Worm (Caenorhabditis elegans) whole organism, late embryonic: ENCODE data around the gene slc-17.4.

ENCODE experiments used
- C38D4.7 ChIP-seq: fragments of 200-800 bp; sonication (Bioruptor generic); optimal IDR thresholded peaks from 2 replicates; lab custom pipeline; 2018; ENCODE audit warnings: mild to moderate bottlenecking, missing genetic modification characterization, moderate library complexity, missing compliant biosample characterization
- F13H6.1 ChIP-seq: sonication (generic microtip); optimal IDR thresholded peaks from 2 replicates; lab custom pipeline; 2016; ENCODE audit warnings: missing genetic modification characterization, missing compliant biosample characterization
- K02D7.2 ChIP-seq: sonication (generic microtip); optimal IDR thresholded peaks from 2 replicates; lab custom pipeline; 2017; ENCODE audit warnings: mild to moderate bottlenecking, missing genetic modification characterization, missing compliant biosample characterization
- Y22D7AL.16 ChIP-seq: sonication (generic microtip); optimal IDR thresholded peaks from 2 replicates; lab custom pipeline; 2016; ENCODE audit warnings: missing genetic modification characterization, missing compliant biosample characterization
- ceh-14 ChIP-seq: sonication (generic microtip); optimal IDR thresholded peaks from 2 replicates; lab custom pipeline; 2016; ENCODE audit warnings: missing genotype, missing genetic modification characterization, missing compliant biosample characterization
- ceh-18 ChIP-seq: sonication (generic microtip); optimal IDR thresholded peaks from 2 replicates; lab custom pipeline; 2016; ENCODE audit warnings: missing genetic modification characterization, missing compliant biosample characterization
- ceh-24 ChIP-seq: sonication (generic microtip); optimal IDR thresholded peaks from 2 replicates; lab custom pipeline; 2016; ENCODE audit warnings: mild to moderate bottlenecking, missing genetic modification characterization, missing compliant biosample characterization
- ceh-30 ChIP-seq: fragments of 150-350 bp; optimal IDR thresholded peaks from 2 replicates; lab custom pipeline; 2014; ENCODE audit warnings: missing biosample characterization, missing genetic modification characterization
- che-1 ChIP-seq: sonication (generic microtip); optimal IDR thresholded peaks from 2 replicates; lab custom pipeline; 2016; ENCODE audit warnings: mild to moderate bottlenecking, missing genetic modification characterization, missing compliant biosample characterization
- dve-1 ChIP-seq: sonication (generic microtip); optimal IDR thresholded peaks from 2 replicates; lab custom pipeline; 2017; ENCODE audit warnings: antibody characterized with exemption, mild to moderate bottlenecking, missing genetic modification characterization, missing compliant biosample characterization
- elt-2 ChIP-seq: sonication (generic microtip); optimal IDR thresholded peaks from 2 replicates; lab custom pipeline; 2016; ENCODE audit warnings: missing genetic modification reagents, missing genetic modification characterization, missing compliant biosample characterization
- elt-4 ChIP-seq: sonication (generic microtip); optimal IDR thresholded peaks from 2 replicates; lab custom pipeline; 2016; ENCODE audit warnings: missing genetic modification characterization, missing compliant biosample characterization
- ets-4 ChIP-seq: sonication (generic microtip); optimal IDR thresholded peaks from 2 replicates; lab custom pipeline; 2016; ENCODE audit warnings: missing genetic modification characterization, missing compliant biosample characterization
- fkh-10 ChIP-seq: fragments of 150-350 bp; optimal IDR thresholded peaks from 2 replicates; lab custom pipeline; 2014; ENCODE audit warnings: missing biosample characterization, missing genetic modification reagents, missing genetic modification characterization
- hlh-13 ChIP-seq: fragments of 200-800 bp; sonication (Bioruptor generic); optimal IDR thresholded peaks from 2 replicates; lab custom pipeline; 2018; ENCODE audit warnings: mild to moderate bottlenecking, missing genetic modification characterization, missing compliant biosample characterization
- hlh-30 ChIP-seq: sonication (generic microtip); optimal IDR thresholded peaks from 2 replicates; lab custom pipeline; 2017; ENCODE audit warnings: antibody characterized with exemption, missing genetic modification characterization, missing compliant biosample characterization; ENCODE audit not compliant: insufficient read depth
- hlh-6 ChIP-seq: sonication (generic microtip); optimal IDR thresholded peaks from 2 replicates; lab custom pipeline; 2016; ENCODE audit warnings: missing genotype, missing genetic modification characterization, missing compliant biosample characterization
- madf-2 ChIP-seq: sonication (generic microtip); optimal IDR thresholded peaks from 2 replicates; lab custom pipeline; 2017; ENCODE audit warnings: missing genetic modification characterization, missing compliant biosample characterization
- mec-3 ChIP-seq: sonication (generic microtip); optimal IDR thresholded peaks from 2 replicates; lab custom pipeline; 2016; ENCODE audit warnings: borderline replicate concordance, missing genetic modification characterization, missing compliant biosample characterization
- nfya-1 ChIP-seq: sonication (generic microtip); optimal IDR thresholded peaks from 2 replicates; lab custom pipeline; 2017; ENCODE audit warnings: missing genetic modification characterization, mild to moderate bottlenecking, missing compliant biosample characterization, antibody characterized with exemption, moderate library complexity
- nhr-11 ChIP-seq: fragments of 150-350 bp; optimal IDR thresholded peaks from 2 replicates; lab custom pipeline; 2014; ENCODE audit warnings: missing biosample characterization, missing genetic modification characterization
- nhr-232 ChIP-seq: sonication (generic microtip); optimal IDR thresholded peaks from 2 replicates; lab custom pipeline; 2016; ENCODE audit warnings: missing genetic modification characterization, missing compliant biosample characterization
- odd-2 ChIP-seq: sonication (generic microtip); optimal IDR thresholded peaks from 2 replicates; lab custom pipeline; 2017; ENCODE audit warnings: antibody characterized with exemption, mild to moderate bottlenecking, missing genetic modification characterization, missing compliant biosample characterization
- pag-3 ChIP-seq: sonication (generic microtip); optimal IDR thresholded peaks from 2 replicates; lab custom pipeline; 2016; ENCODE audit warnings: missing compliant biosample characterization, missing genetic modification characterization, borderline replicate concordance
- pha-2 ChIP-seq: sonication (generic microtip); optimal IDR thresholded peaks from 2 replicates; lab custom pipeline; 2017; ENCODE audit warnings: mild to moderate bottlenecking, missing genetic modification characterization, missing compliant biosample characterization
- pha-4 ChIP-seq: fragments of 150-350 bp; optimal IDR thresholded peaks from 2 replicates; lab custom pipeline; 2018; ENCODE audit warnings: missing biosample characterization, missing genetic modification reagents, missing genetic modification characterization
- pqm-1 ChIP-seq: sonication (generic microtip); optimal IDR thresholded peaks from 2 replicates; lab custom pipeline; 2016; ENCODE audit warnings: missing genetic modification characterization, missing compliant biosample characterization
- pros-1 ChIP-seq: fragments of 150-350 bp; optimal IDR thresholded peaks from 2 replicates; lab custom pipeline; 2014; ENCODE audit warnings: missing biosample characterization, missing genetic modification reagents, missing genetic modification characterization
- rnt-1 ChIP-seq: sonication (generic microtip); optimal IDR thresholded peaks from 2 replicates; lab custom pipeline; 2016; ENCODE audit warnings: missing genetic modification characterization, missing compliant biosample characterization
- sox-4 ChIP-seq: sonication (generic microtip); optimal IDR thresholded peaks from 2 replicates; lab custom pipeline; 2017; ENCODE audit warnings: mild to moderate bottlenecking, missing genetic modification characterization, inconsistent platforms, missing compliant biosample characterization
- tbx-7 ChIP-seq: sonication (generic microtip); optimal IDR thresholded peaks from 2 replicates; lab custom pipeline; 2016; ENCODE audit warnings: missing genotype, missing genetic modification characterization, missing compliant biosample characterization
- ttx-3 ChIP-seq: sonication (generic microtip); optimal IDR thresholded peaks from 2 replicates; lab custom pipeline; 2016; ENCODE audit warnings: missing genetic modification reagents, missing genetic modification characterization, missing compliant biosample characterization
- unc-3 ChIP-seq, 2 experiments: fragments of 200-800 bp in 1 of 2; sonication (Bioruptor generic) in 1 of 2; sonication (generic microtip) in 1 of 2; conservative IDR thresholded peaks in 1 of 2; optimal IDR thresholded peaks in 1 of 2; 2 replicates each; pipeline versions ENCODE4 v1.3.6 to Lab custom; 2016 to 2022; ENCODE audit warnings: missing compliant biosample characterization in 2 of 2, missing genetic modification characterization in 2 of 2, missing genetic modification reagents in 1 of 2
- unc-55 ChIP-seq: sonication (generic microtip); optimal IDR thresholded peaks from 2 replicates; lab custom pipeline; 2017; ENCODE audit warnings: missing biosample characterization, missing genetic modification reagents, missing genetic modification characterization
- unc-86 ChIP-seq: sonication (generic microtip); optimal IDR thresholded peaks from 2 replicates; lab custom pipeline; 2016; ENCODE audit warnings: missing genetic modification characterization, missing compliant biosample characterization
- zip-5 ChIP-seq: sonication (generic microtip); optimal IDR thresholded peaks from 2 replicates; lab custom pipeline; 2016; ENCODE audit warnings: missing genetic modification characterization, missing compliant biosample characterization

The slc-17.4 gene

DNA sequence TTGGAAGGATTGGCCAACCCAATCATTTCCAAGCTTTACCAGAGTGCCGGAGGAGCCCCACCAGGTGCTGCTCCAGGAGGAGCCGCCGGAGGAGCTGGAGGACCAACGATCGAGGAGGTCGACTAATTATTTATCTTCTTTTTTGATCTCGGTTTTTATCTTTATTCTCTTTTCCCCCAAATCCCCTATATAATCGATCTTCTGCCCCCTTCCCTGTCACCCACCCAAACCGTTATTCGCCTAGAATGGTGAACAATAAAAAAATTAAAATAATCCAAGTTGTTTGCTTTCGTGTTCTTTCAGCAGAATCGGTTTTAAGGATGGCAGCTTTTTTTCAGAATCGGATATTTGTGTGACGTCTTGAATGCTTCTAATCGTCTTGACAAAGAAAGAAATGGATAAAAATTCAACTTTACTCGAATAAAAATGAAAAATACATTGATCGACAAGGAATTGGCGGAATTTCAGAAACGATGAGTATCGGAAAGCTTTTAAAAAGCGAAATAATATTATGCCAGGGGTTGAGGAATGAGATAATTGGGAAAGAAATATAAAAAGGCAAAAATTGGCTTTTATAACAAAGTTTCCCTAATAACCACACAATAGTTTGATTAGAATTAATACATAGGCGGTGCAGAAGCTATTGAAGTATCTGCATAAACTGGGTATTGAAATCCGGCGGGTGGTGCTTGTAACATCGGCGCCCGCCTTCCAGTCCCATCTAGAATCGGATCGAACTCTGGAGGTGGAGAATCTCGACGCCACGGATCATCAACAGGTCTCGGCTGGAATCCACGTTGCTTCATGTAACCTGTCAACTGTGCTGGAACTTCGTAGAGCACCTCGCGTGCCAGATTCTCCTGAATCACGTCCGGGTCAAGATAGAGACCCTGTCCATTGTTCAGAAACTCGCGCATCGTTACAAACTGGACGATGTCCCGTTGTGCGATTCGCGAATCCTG, 10.2 kb downstream of the slc-17.4 start:
- TF ChIP-seq C38D4.7 (GFP tag; lab: Kevin White, UChicago) (no peak), dve-1 (no peak), fkh-10 (GFP tag; lab: Kevin White, UChicago) (no peak), hlh-30 (tag; lab: Kevin White, UChicago) (no peak), K02D7.2 (tag; lab: Kevin White, UChicago) (no peak), pqm-1 (tag; lab: Kevin White, UChicago) (no peak), elt-2 (tag; lab: Kevin White, UChicago) (no peak), madf-2 (tag; lab: Kevin White, UChicago) (no peak), pros-1 (no peak), unc-55 (GFP tag; lab: Kevin White, UChicago) (no peak), odd-2 (tag; lab: Kevin White, UChicago) (no peak)

DNA sequence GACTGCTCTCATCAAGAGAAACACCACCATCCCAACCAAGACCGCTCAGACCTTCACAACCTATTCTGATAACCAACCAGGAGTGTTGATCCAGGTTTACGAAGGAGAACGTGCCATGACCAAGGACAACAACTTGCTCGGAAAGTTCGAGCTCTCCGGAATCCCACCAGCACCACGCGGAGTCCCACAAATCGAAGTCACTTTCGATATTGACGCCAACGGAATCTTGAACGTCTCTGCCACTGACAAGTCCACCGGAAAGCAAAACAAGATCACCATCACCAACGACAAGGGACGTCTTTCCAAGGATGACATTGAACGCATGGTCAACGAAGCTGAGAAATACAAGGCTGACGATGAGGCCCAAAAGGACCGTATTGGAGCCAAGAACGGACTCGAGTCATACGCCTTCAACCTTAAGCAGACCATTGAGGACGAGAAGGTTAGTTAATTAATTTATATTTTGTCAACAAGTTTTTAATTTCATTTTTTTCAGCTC, 11.0 kb downstream of the slc-17.4 start:
- no peak for TF ChIP-seq Y22D7AL.16 (tag; lab: Kevin White, UChicago)
- TF ChIP-seq ceh-30 (tag; lab: Kevin White, UChicago), result no peak
- no peak for TF ChIP-seq nfya-1 (tag; lab: Kevin White, UChicago)
- TF ChIP-seq hlh-13 (GFP tag; lab: Kevin White, UChicago), result no peak
- no peak for TF ChIP-seq ceh-24
- TF ChIP-seq che-1 (tag; lab: Kevin White, UChicago), result no peak
- TF ChIP-seq F13H6.1 (tag; lab: Kevin White, UChicago), result no peak

DNA sequence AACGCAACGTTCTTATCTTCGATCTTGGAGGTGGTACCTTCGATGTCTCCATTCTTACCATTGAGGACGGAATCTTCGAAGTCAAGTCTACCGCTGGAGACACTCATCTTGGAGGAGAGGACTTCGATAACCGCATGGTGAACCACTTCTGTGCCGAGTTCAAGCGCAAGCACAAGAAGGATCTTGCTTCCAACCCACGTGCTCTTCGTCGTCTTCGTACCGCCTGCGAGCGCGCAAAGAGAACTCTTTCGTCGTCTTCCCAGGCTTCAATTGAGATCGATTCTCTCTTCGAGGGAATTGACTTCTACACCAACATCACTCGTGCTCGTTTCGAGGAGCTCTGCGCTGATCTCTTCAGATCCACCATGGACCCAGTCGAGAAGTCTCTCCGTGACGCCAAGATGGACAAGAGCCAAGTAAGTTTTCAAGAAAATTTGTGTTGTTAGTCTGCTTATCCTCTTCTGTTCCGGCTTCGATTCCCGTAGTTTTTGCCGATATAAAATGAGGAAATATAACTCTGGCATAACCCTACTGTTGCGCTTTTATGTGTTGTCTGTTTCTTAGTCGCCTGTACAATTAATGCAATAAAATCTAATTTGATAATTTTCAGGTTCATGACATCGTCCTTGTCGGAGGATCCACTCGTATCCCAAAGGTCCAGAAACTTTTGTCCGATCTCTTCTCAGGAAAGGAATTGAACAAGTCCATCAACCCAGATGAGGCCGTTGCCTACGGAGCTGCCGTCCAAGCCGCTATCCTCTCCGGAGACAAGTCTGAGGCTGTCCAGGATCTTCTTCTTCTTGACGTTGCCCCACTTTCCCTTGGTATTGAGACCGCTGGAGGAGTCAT, 11.7 kb downstream of the slc-17.4 start:
- TF ChIP-seq pha-4 (no peak), ttx-3 (tag; lab: Kevin White, UChicago) (no peak), pha-2 (no peak), madf-2 (tag; lab: Kevin White, UChicago) (no peak), odd-2 (tag; lab: Kevin White, UChicago) (no peak), dve-1 (no peak), hlh-6 (tag; lab: Kevin White, UChicago) (no peak), pag-3 (no peak), fkh-10 (GFP tag; lab: Kevin White, UChicago) (no peak), ets-4 (tag; lab: Kevin White, UChicago) (no peak), nhr-11 (tag; lab: Kevin White, UChicago) (no peak), tbx-7 (tag; lab: Kevin White, UChicago) (no peak), unc-3 (GFP tag; conservative IDR thresholded peaks at IDR 0.05; lab: Robert Waterston, UW) (no peak), unc-3 (tag; optimal IDR thresholded peaks at IDR 0.05; lab: Kevin White, UChicago) (no peak), nhr-232 (no peak), mec-3 (tag; lab: Kevin White, UChicago) (no peak), zip-5 (no peak)

DNA sequence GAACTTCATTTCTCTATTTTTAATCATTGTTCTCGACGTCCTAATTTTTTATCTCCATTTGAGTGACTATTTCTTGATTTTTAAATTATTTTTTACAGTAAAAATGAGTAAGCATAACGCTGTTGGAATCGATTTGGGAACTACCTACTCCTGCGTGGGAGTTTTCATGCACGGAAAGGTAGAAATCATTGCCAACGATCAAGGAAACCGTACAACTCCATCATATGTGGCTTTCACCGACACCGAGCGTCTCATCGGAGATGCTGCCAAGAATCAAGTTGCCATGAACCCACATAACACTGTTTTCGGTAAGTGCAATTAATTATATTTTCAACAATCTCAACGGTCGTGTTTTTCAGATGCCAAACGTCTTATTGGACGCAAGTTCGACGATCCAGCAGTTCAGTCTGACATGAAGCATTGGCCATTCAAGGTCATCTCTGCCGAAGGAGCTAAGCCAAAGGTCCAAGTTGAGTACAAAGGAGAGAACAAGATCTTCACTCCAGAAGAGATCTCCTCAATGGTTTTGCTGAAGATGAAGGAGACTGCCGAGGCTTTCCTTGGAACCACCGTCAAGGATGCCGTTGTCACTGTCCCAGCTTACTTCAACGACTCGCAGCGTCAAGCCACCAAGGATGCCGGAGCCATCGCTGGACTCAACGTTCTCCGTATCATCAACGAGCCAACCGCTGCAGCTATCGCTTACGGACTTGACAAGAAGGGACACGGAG, 12.5 kb downstream of the slc-17.4 start, which contains the start of gene hsp-1:
hsp-1 (plus strand) TSS at position 99 of the 731 bp plus-strand sequence.
- TF ChIP-seq hlh-30 (tag; lab: Kevin White, UChicago), result no peak
- TF ChIP-seq F13H6.1 (tag; lab: Kevin White, UChicago), result no peak
- no peak for TF ChIP-seq hlh-13 (GFP tag; lab: Kevin White, UChicago)
- no peak for TF ChIP-seq unc-3 (GFP tag; conservative IDR thresholded peaks at IDR 0.05; lab: Robert Waterston, UW)
- no peak for TF ChIP-seq unc-3 (tag; optimal IDR thresholded peaks at IDR 0.05; lab: Kevin White, UChicago)
- TF ChIP-seq ceh-24, result no peak
- TF ChIP-seq ceh-14, result no peak
- TF ChIP-seq unc-86, result no peak
- TF ChIP-seq rnt-1, result no peak
- no peak for TF ChIP-seq odd-2 (tag; lab: Kevin White, UChicago)
- no peak for TF ChIP-seq elt-4 (tag; lab: Kevin White, UChicago)
- TF ChIP-seq ceh-18 (tag; lab: Kevin White, UChicago), result no peak
- TF ChIP-seq pag-3, result no peak
- no peak for TF ChIP-seq sox-4 (tag; lab: Kevin White, UChicago)
- no peak for TF ChIP-seq ttx-3 (tag; lab: Kevin White, UChicago)
